Worm (Caenorhabditis elegans): ENCODE results near the gene fbxb-42.
"Not testable (repeated sequence)": the region's sequence is repeated elsewhere in the genome, so short reads cannot be mapped to it uniquely, and the experiment has no call there.

The fbxb-42 gene

DNA sequence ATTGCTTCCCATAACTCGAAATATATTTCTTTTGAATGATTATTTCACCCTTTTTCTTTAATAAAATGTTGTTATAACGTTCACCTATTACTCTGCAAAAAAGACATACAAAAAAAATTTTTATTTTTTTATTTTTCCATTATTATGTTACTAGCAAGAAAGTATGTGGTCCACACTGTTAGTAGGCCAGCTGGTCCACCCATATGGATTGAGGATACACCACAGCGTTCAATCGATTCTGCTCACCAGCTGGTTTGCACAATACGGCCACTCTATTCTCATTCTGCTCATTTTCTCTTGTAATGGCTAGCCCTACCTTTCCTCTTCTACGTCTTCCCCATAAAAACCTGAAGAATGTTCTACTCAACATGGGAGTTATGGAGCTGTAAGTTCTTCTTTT lies 1.2 kb downstream of the fbxb-42 start, which contains the start of gene fbxb-44:
Gene fbxb-44, plus strand, starts transcription at position 301 of the 400 bp plus-strand sequence.
- no peak for TF ChIP-seq nhr-47 (tag; optimal IDR thresholded peaks at IDR 0.05)
- no peak for TF ChIP-seq sup-37 (GFP tag; optimal IDR thresholded peaks at IDR 0.05)
- no peak for TF ChIP-seq fos-1 (tag; optimal IDR thresholded peaks at IDR 0.05)
- no peak for TF ChIP-seq lin-35 (GFP tag; optimal IDR thresholded peaks at IDR 0.05)
- TF ChIP-seq nhr-84 (tag; optimal IDR thresholded peaks at IDR 0.05) = no peak
- TF ChIP-seq mab-9 (GFP tag; IDR thresholded peaks at IDR 0.05) = no peak
- no peak for TF ChIP-seq unc-30 (tag; optimal IDR thresholded peaks at IDR 0.05)
- TF ChIP-seq sptf-1 (tag; optimal IDR thresholded peaks at IDR 0.05) = no peak
- no peak for TF ChIP-seq ama-1 (optimal IDR thresholded peaks at IDR 0.05)
- TF ChIP-seq ceh-8 (GFP tag; optimal IDR thresholded peaks at IDR 0.05) = no peak
- TF ChIP-seq hlh-17 (GFP tag; optimal IDR thresholded peaks at IDR 0.05; ENCODE audit: borderline replicate concordance) = no peak
- TF ChIP-seq ces-1 (GFP tag; optimal IDR thresholded peaks at IDR 0.05) = no peak
- TF ChIP-seq aha-1 (tag; optimal IDR thresholded peaks at IDR 0.05) = no peak

DNA sequence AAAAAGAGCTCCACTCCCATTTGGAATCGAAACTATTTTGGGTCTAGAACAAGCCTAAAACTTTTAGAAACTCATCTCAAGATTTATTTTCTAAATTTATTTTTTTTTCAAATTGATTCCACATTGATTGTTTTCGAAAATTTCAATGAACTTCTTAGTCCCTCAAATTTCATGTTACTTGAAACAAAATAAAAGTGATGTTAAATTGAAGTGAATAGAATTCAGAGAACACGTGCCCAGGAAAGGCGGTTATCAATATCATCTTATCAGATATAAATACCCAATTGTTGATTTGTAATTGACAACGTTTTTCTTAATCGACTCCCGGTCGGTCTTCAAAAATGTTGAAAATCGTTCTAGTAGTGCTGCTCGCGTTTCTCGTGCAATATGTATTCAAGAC lies 3.2 kb downstream of the fbxb-42 start, which contains the start of gene poml-4:
Gene poml-4, plus strand, starts transcription at position 301 of the 400 bp plus-strand sequence.
- not testable (repeated sequence) for TF ChIP-seq sox-4 (tag; optimal IDR thresholded peaks at IDR 0.05); irx-1 (tag; optimal IDR thresholded peaks at IDR 0.05); efl-3 (GFP tag; optimal IDR thresholded peaks at IDR 0.05)

DNA sequence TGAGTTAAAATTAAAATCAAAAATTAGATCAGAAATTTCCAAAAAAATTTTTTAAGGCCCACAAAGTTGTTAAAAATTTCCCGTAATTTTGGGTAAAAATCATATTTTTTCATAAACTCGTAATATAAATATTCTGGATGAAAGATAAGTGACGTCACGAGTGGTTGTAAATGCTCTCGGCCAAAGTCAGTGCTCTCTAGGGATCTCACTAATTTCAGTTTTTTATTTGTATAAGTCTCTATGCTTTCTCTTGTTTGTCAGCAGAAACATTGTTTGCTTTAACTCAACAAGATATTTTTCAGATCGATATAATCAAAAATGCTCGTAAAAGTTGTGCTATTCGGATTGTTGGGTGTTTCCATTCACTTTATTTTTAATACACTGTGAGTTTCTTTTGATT lies 5.8 kb downstream of the fbxb-42 start, which contains the start of gene K05F6.4:
Gene K05F6.4, plus strand, starts transcription at position 301 of the 400 bp plus-strand sequence.
- not testable (repeated sequence) for TF ChIP-seq C16A3.4, snpc-4, elt-3 (tag; optimal IDR thresholded peaks at IDR 0.05)

DNA sequence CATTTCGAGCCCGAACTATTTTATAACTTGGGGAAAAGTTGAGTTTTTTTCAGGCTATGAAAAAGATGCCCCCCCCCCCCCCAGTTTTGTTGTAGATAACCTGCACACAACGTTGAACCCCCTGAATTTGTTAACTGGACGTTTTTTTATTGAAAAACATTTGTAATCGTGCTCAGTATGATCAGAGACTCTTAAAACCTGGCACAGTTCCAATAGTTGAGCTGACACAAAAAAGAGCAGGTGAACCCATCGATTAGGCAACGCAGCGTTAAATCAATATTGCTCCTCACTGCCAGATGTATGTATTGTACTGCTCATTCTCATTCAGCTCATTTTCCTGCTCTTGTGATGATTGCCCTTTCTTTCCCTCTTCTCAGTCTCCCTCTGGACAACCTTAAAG lies 8.2 kb downstream of the fbxb-42 start, which contains the start of gene K05F6.12:
Gene K05F6.12, plus strand, starts transcription at position 301 of the 400 bp plus-strand sequence.
- TF ChIP-seq nhr-47 (tag; optimal IDR thresholded peaks at IDR 0.05) (no peak), snu-23 (GFP tag; optimal IDR thresholded peaks at IDR 0.05) (no peak), unc-62 (GFP tag; optimal IDR thresholded peaks at IDR 0.05) (no peak), sptf-1 (tag; optimal IDR thresholded peaks at IDR 0.05) (no peak), pqm-1 (tag; optimal IDR thresholded peaks at IDR 0.05) (no peak), skn-1 (tag; optimal IDR thresholded peaks at IDR 0.05) (no peak), efl-3 (GFP tag; optimal IDR thresholded peaks at IDR 0.05) (no peak), ets-5 (GFP tag; IDR thresholded peaks at IDR 0.05) (no peak), ceh-82 (tag; optimal IDR thresholded peaks at IDR 0.05) (no peak), nhr-90 (tag; optimal IDR thresholded peaks at IDR 0.05; ENCODE audit: poor library complexity) (no peak), egl-13 (tag; optimal IDR thresholded peaks at IDR 0.05) (no peak), unc-86 (tag; optimal IDR thresholded peaks at IDR 0.05) (no peak), alr-1 (tag; optimal IDR thresholded peaks at IDR 0.05; ENCODE audit: borderline replicate concordance) (no peak), blmp-1 (tag; optimal IDR thresholded peaks at IDR 0.05) (no peak), pax-3 (tag; optimal IDR thresholded peaks at IDR 0.05) (no peak), fkh-10 (GFP tag; optimal IDR thresholded peaks at IDR 0.05) (no peak)

DNA sequence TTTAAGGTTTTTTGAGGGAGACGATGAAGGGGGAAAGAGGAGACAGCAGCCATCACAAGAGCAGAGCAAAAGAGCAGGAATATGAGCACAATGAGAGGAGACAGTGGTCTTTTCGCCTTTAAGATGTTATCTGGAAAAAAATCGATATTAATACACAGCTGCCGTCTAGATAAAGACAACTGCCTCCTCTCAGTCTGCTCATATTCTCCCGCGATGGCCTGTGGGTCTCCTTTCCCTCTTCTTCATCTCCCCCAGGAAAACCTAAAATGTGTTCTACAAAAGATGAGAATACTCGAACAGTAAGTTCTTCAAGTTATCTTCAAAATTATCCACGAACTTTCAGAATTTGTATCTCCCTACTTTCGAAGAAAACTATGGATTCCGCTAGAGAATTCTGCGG lies 13.1 kb downstream of the fbxb-42 start, which contains the start of the genes fbxb-52 and fbxb-51:
Gene fbxb-52, minus strand, starts transcription at position 101 of the 400 bp plus-strand sequence.
Gene fbxb-51, plus strand, starts transcription at position 212 of the 400 bp plus-strand sequence.
- TF ChIP-seq grh-1 (GFP tag; IDR thresholded peaks at IDR 0.05) (no peak), mab-9 (GFP tag; IDR thresholded peaks at IDR 0.05) (no peak), pax-3 (tag; optimal IDR thresholded peaks at IDR 0.05) (no peak), nhr-19 (GFP tag; conservative IDR thresholded peaks at IDR 0.05) (no peak), egl-13 (tag; optimal IDR thresholded peaks at IDR 0.05) (no peak), sox-4 (tag; optimal IDR thresholded peaks at IDR 0.05) (no peak), tbx-2 (tag; optimal IDR thresholded peaks at IDR 0.05) (no peak), lin-13 (GFP tag; optimal IDR thresholded peaks at IDR 0.05) (no peak), ztf-4 (tag; optimal IDR thresholded peaks at IDR 0.05) (no peak), efl-3 (GFP tag; optimal IDR thresholded peaks at IDR 0.05) (no peak), F16B12.6 (tag; optimal IDR thresholded peaks at IDR 0.05) (no peak), egl-27 (tag; optimal IDR thresholded peaks at IDR 0.05) (no peak), unc-30 (tag; optimal IDR thresholded peaks at IDR 0.05) (no peak)

Data from whole organism, L1 larva.